Worm (Caenorhabditis elegans) whole organism, L3 larva: ENCODE data around the gene F13A2.3.

Experiments used
- ama-1 ChIP-seq: fragments of 150-350 bp; optimal IDR thresholded peaks from 2 replicates; lab custom pipeline; 2018
- fos-1 ChIP-seq: fragments of 150-350 bp; optimal IDR thresholded peaks from 2 replicates; lab custom pipeline; 2014; ENCODE audit warnings: missing biosample characterization, missing genetic modification characterization
- tbx-2 ChIP-seq: sonication (generic microtip); optimal IDR thresholded peaks from 2 replicates; lab custom pipeline; 2016; ENCODE audit warnings: mild to moderate bottlenecking, missing genetic modification characterization, missing compliant biosample characterization

DNA sequence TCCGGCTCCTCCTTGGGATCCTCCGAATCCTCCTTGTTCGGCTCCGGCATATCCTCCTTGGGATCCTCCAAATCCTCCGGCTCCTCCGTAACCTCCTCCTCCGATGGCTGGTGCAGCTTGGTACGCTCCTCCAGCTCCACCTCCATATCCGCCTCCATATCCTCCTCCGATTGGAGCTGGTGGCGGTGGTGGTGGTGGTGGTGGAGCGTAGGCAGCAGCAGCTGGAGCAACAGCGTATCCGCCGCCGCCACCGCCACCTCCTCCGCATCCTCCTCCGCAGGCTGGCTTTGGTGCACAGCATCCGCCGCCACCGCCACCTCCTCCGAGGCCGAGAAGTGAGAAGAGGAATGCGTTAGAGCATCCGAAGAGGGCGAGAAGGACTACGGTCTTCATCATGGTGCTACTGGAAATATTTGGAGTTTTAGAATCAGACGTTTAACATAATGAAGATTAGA, 36.7 kb upstream of the F13A2.3 start, which contains the start of gene Y47D7A.15:
- TF ChIP-seq fos-1 (tag; lab: Kevin White, UChicago) (no peak), ama-1 (lab: Kevin White, UChicago) (no peak), tbx-2 (tag; lab: Kevin White, UChicago) (no peak)
